Worm (Caenorhabditis elegans): ENCODE measurements around the gene hach-1.
A peak's percentile ranks its signal among the peaks of the same experiment; 100 is the strongest.

Gene hach-1

ce11 chrIII:5554884-5555500, at the start of gene hach-1, which contains the start of gene nmad-1:
hach-1 (plus strand) TSS chrIII:5555450.
nmad-1 (minus strand) TSS chrIII:5554934.
- TF ChIP-seq unc-62 (GFP tag; optimal IDR thresholded peaks at IDR 0.05) (no peak), nhr-77 (tag; optimal IDR thresholded peaks at IDR 0.05) (no peak), nhr-11 (tag; optimal IDR thresholded peaks at IDR 0.05) (no peak), fos-1 (tag; optimal IDR thresholded peaks at IDR 0.05) (no peak), Y116A8C.19 (tag; optimal IDR thresholded peaks at IDR 0.05; ENCODE audit: borderline replicate concordance) (no peak), nhr-237 (tag; optimal IDR thresholded peaks at IDR 0.05) (no peak), efl-3 (GFP tag; optimal IDR thresholded peaks at IDR 0.05) (no peak), jun-1 (tag; optimal IDR thresholded peaks at IDR 0.05) (no peak), ztf-11 (tag; optimal IDR thresholded peaks at IDR 0.05) (peak in 1 of 2 experiments; percentile 76), lin-15B (tag; optimal IDR thresholded peaks at IDR 0.05) (peak; percentile 32), pax-3 (tag; optimal IDR thresholded peaks at IDR 0.05) (no peak), blmp-1 (tag; optimal IDR thresholded peaks at IDR 0.05) (peak; percentile 43), alr-1 (tag; optimal IDR thresholded peaks at IDR 0.05; ENCODE audit: borderline replicate concordance) (no peak), elt-3 (tag; optimal IDR thresholded peaks at IDR 0.05) (peak in 1 of 6 experiments; percentile 61), mdl-1 (tag; optimal IDR thresholded peaks at IDR 0.05) (peak in 1 of 2 experiments; percentile 43), nhr-71 (tag; optimal IDR thresholded peaks at IDR 0.05) (peak; percentile 87), egl-13 (tag; optimal IDR thresholded peaks at IDR 0.05) (peak; percentile 70), vab-15 (tag; optimal IDR thresholded peaks at IDR 0.05) (peak; percentile 7), snpc-4 (tag; optimal IDR thresholded peaks at IDR 0.05) (peak; percentile 75), nhr-90 (tag; optimal IDR thresholded peaks at IDR 0.05; ENCODE audit: poor library complexity) (peak; percentile 78), unc-130 (tag; optimal IDR thresholded peaks at IDR 0.05) (peak; percentile 72), unc-30 (tag; optimal IDR thresholded peaks at IDR 0.05) (no peak), lin-13 (GFP tag; optimal IDR thresholded peaks at IDR 0.05) (peak; percentile 38), C34B4.2 (tag; optimal IDR thresholded peaks at IDR 0.05) (no peak), C16A3.4 (tag; optimal IDR thresholded peaks at IDR 0.05) (peak; percentile 77), nhr-76 (tag; optimal IDR thresholded peaks at IDR 0.05) (no peak), nhr-19 (GFP tag; conservative IDR thresholded peaks at IDR 0.05) (peak; percentile 85), ceh-90 (tag; optimal IDR thresholded peaks at IDR 0.05) (no peak), mab-9 (GFP tag; IDR thresholded peaks at IDR 0.05) (no peak), ceh-88 (GFP tag; IDR thresholded peaks at IDR 0.05) (no peak; the same call in 1 of the 2 replicates), tlp-1 (tag; optimal IDR thresholded peaks at IDR 0.05) (no peak), nhr-84 (tag; optimal IDR thresholded peaks at IDR 0.05) (no peak), lsy-2 (tag; optimal IDR thresholded peaks at IDR 0.05) (peak; percentile 69 to 73), fkh-10 (GFP tag; optimal IDR thresholded peaks at IDR 0.05) (no peak), rnt-1 (tag; optimal IDR thresholded peaks at IDR 0.05) (peak; percentile 83), unc-98 (GFP tag; IDR thresholded peaks at IDR 0.05) (no peak), dsc-1 (tag; optimal IDR thresholded peaks at IDR 0.05) (peak; percentile 90), efl-1 (optimal IDR thresholded peaks at IDR 0.05) (peak; percentile 56 to 74), efl-1 (GFP tag; optimal IDR thresholded peaks at IDR 0.05 in 1 of 2) (peak; percentile 46 to 97), hlh-17 (GFP tag; optimal IDR thresholded peaks at IDR 0.05; ENCODE audit: borderline replicate concordance) (no peak), F16B12.6 (tag; optimal IDR thresholded peaks at IDR 0.05) (peak; percentile 24), isw-1 (GFP tag; IDR thresholded peaks at IDR 0.05) (peak; percentile 53; the same call in 1 of the 2 replicates), mef-2 (tag; optimal IDR thresholded peaks at IDR 0.05) (no peak), sup-37 (GFP tag; optimal IDR thresholded peaks at IDR 0.05) (no peak), nhr-28 (tag; optimal IDR thresholded peaks at IDR 0.05) (no peak), ama-1 (optimal IDR thresholded peaks at IDR 0.05) (no peak), ceh-82 (tag; optimal IDR thresholded peaks at IDR 0.05) (peak; percentile 42 to 81 (median 63)), sox-4 (tag; optimal IDR thresholded peaks at IDR 0.05) (peak; percentile 59), lin-14 (GFP tag; optimal IDR thresholded peaks at IDR 0.05) (peak; percentile 81), C04F5.9 (tag; optimal IDR thresholded peaks at IDR 0.05) (peak; percentile 27), fkh-4 (tag; optimal IDR thresholded peaks at IDR 0.05; ENCODE audit: borderline replicate concordance) (peak; percentile 17), dpl-1 (GFP tag; optimal IDR thresholded peaks at IDR 0.05) (peak; percentile 50 to 67 (median 58))
